Fruit fly (Drosophila melanogaster) whole organism, embryonic: ENCODE measurements around the gene eys.
A peak's percentile ranks its signal among the peaks of the same experiment; 100 is the strongest.

ENCODE experiments used
- Aef1 ChIP-seq: fragments of 200-800 bp; sonication (Bioruptor generic); IDR thresholded peaks from 3 replicates; pipeline ENCODE4 v1.3.6; 2022; ENCODE audit warnings: missing biosample characterization, missing genetic modification characterization
- BEAF-32 ChIP-seq: fragments of 200-800 bp; sonication (Bioruptor generic); optimal IDR thresholded peaks from 3 replicates; lab custom pipeline; 2017; ENCODE audit warnings: missing biosample characterization, missing genetic modification characterization, mild to moderate bottlenecking, moderate library complexity, missing genetic modification reagents
- CG10431 ChIP-seq: fragments of 200-800 bp; sonication (Bioruptor generic); optimal IDR thresholded peaks from 3 replicates; lab custom pipeline; 2018; ENCODE audit warnings: missing biosample characterization, mild to moderate bottlenecking, missing genetic modification characterization
- CG10565 ChIP-seq: fragments of 200-800 bp; sonication (Bioruptor generic); optimal IDR thresholded peaks from 3 replicates; lab custom pipeline; 2016; ENCODE audit warnings: missing biosample characterization, mild to moderate bottlenecking, missing genetic modification characterization
- CG10654 ChIP-seq: fragments of 200-800 bp; sonication (Bioruptor generic); optimal IDR thresholded peaks from 2 replicates; lab custom pipeline; 2016; ENCODE audit warnings: missing biosample characterization, missing genetic modification characterization
- CG11560 ChIP-seq: fragments of 200-800 bp; sonication (Bioruptor generic); IDR thresholded peaks from 3 replicates; pipeline ENCODE4 v1.3.6; 2022; ENCODE audit warnings: missing biosample characterization, missing genetic modification characterization
- CG12155 ChIP-seq: fragments of 200-800 bp; sonication (Bioruptor generic); optimal IDR thresholded peaks from 3 replicates; lab custom pipeline; 2016; ENCODE audit warnings: missing biosample characterization, missing genetic modification characterization
- CG12219 ChIP-seq: fragments of 200-800 bp; sonication (Bioruptor generic); optimal IDR thresholded peaks from 3 replicates; lab custom pipeline; 2018; ENCODE audit warnings: missing biosample characterization, mild to moderate bottlenecking, missing genetic modification characterization
- CG13775 ChIP-seq: fragments of 200-800 bp; sonication (Bioruptor generic); optimal IDR thresholded peaks from 3 replicates; lab custom pipeline; 2017; ENCODE audit warnings: missing biosample characterization, mild to moderate bottlenecking, missing genetic modification characterization
- CG15011 ChIP-seq: fragments of 200-800 bp; sonication (Bioruptor generic); optimal IDR thresholded peaks from 3 replicates; lab custom pipeline; 2018; ENCODE audit warnings: missing biosample characterization, mild to moderate bottlenecking, missing genetic modification characterization
- CG17385 ChIP-seq: fragments of 200-800 bp; sonication (Bioruptor generic); optimal IDR thresholded peaks from 3 replicates; lab custom pipeline; 2018; ENCODE audit warnings: missing biosample characterization, mild to moderate bottlenecking, missing genetic modification characterization
- CG31224 ChIP-seq: fragments of 200-800 bp; sonication (Bioruptor generic); IDR thresholded peaks from 2 replicates; pipeline ENCODE4 v1.3.6; 2022; ENCODE audit warnings: missing biosample characterization, missing genetic modification characterization
- CG32767 ChIP-seq: fragments of 200-800 bp; sonication (Bioruptor generic); IDR thresholded peaks from 2 replicates; pipeline ENCODE4 v1.3.6; 2022; ENCODE audit warnings: missing biosample characterization, missing genetic modification characterization
- CG32772 ChIP-seq: fragments of 200-800 bp; sonication (Bioruptor generic); IDR thresholded peaks from 2 replicates; pipeline ENCODE4 v1.3.6; 2022; ENCODE audit warnings: missing biosample characterization, missing genetic modification characterization
- CG33557 ChIP-seq: fragments of 200-800 bp; sonication (Bioruptor generic); optimal IDR thresholded peaks from 2 replicates; lab custom pipeline; 2019; ENCODE audit warnings: missing biosample characterization, mild to moderate bottlenecking, missing genetic modification characterization, moderate library complexity
- CG43689 ChIP-seq: fragments of 200-800 bp; sonication (Bioruptor generic); IDR thresholded peaks from 2 replicates; pipeline ENCODE4 v1.3.6; 2022; ENCODE audit warnings: missing biosample characterization, missing genetic modification characterization
- CG7745 ChIP-seq: fragments of 200-800 bp; sonication (Bioruptor generic); optimal IDR thresholded peaks from 2 replicates; lab custom pipeline; 2018; ENCODE audit warnings: missing biosample characterization, mild to moderate bottlenecking, missing genetic modification characterization, moderate library complexity
- CG7786 ChIP-seq: fragments of 200-800 bp; sonication (Bioruptor generic); optimal IDR thresholded peaks from 2 replicates; lab custom pipeline; 2016; ENCODE audit warnings: missing biosample characterization, missing genetic modification characterization
- CG7839 ChIP-seq: fragments of 200-800 bp; sonication (Bioruptor generic); optimal IDR thresholded peaks from 3 replicates; lab custom pipeline; 2018; ENCODE audit warnings: missing biosample characterization, mild to moderate bottlenecking, missing genetic modification characterization, moderate library complexity
- CG8281 ChIP-seq: fragments of 200-800 bp; sonication (Bioruptor generic); optimal IDR thresholded peaks from 2 replicates; lab custom pipeline; 2018; ENCODE audit warnings: missing biosample characterization, mild to moderate bottlenecking, missing genetic modification characterization, moderate library complexity
- CG9817 ChIP-seq: fragments of 200-800 bp; sonication (Bioruptor generic); optimal IDR thresholded peaks from 2 replicates; lab custom pipeline; 2018; ENCODE audit warnings: missing biosample characterization, mild to moderate bottlenecking, missing genetic modification characterization, moderate library complexity
- Dp ChIP-seq: fragments of 200-800 bp; sonication (Bioruptor generic); optimal IDR thresholded peaks from 2 replicates; lab custom pipeline; 2018; ENCODE audit warnings: missing biosample characterization, mild to moderate bottlenecking, missing genetic modification characterization, moderate library complexity
- Drgx ChIP-seq: fragments of 200-800 bp; sonication (Bioruptor generic); IDR thresholded peaks from 2 replicates; pipeline ENCODE4 v1.3.6; 2022; ENCODE audit warnings: missing biosample characterization, missing genetic modification characterization
- Ets97D ChIP-seq: fragments of 200-800 bp; sonication (Bioruptor generic); optimal IDR thresholded peaks from 3 replicates; lab custom pipeline; 2016; ENCODE audit warnings: missing biosample characterization, missing genetic modification characterization
- Fer1 ChIP-seq: fragments of 200-800 bp; sonication (Bioruptor generic); optimal IDR thresholded peaks from 2 replicates; lab custom pipeline; 2017; ENCODE audit warnings: missing biosample characterization, mild to moderate bottlenecking, missing genetic modification characterization
- Fer2 ChIP-seq: fragments of 200-800 bp; sonication (Bioruptor generic); optimal IDR thresholded peaks from 2 replicates; lab custom pipeline; 2018; ENCODE audit warnings: missing biosample characterization, mild to moderate bottlenecking, missing genetic modification characterization, moderate library complexity
- Hsf ChIP-seq: fragments of 200-800 bp; sonication (Bioruptor generic); optimal IDR thresholded peaks from 3 replicates; lab custom pipeline; 2016; ENCODE audit warnings: missing biosample characterization, missing genetic modification characterization
- Lhr ChIP-seq: fragments of 200-800 bp; sonication (Bioruptor generic); optimal IDR thresholded peaks from 3 replicates; lab custom pipeline; 2017; ENCODE audit warnings: mild to moderate bottlenecking, missing biosample characterization, missing genetic modification reagents, missing genetic modification characterization
- Max ChIP-seq: fragments of 200-800 bp; sonication (Bioruptor generic); optimal IDR thresholded peaks from 2 replicates; lab custom pipeline; 2016; ENCODE audit warnings: missing biosample characterization, mild to moderate bottlenecking, missing genetic modification characterization
- Six4 ChIP-seq: fragments of 200-800 bp; sonication (Bioruptor generic); optimal IDR thresholded peaks from 2 replicates; lab custom pipeline; 2016; ENCODE audit warnings: missing biosample characterization, missing genetic modification characterization
- Sox102F ChIP-seq: fragments of 200-800 bp; sonication (Bioruptor generic); optimal IDR thresholded peaks from 2 replicates; lab custom pipeline; 2018; ENCODE audit warnings: missing biosample characterization, mild to moderate bottlenecking, missing genetic modification characterization, moderate library complexity
- Trl ChIP-seq, 3 experiments: fragments of >200 bp in 2 of 3; fragments of 200-800 bp in 1 of 3; sonication (Bioruptor generic) in 1 of 3; optimal IDR thresholded peaks; 2 replicates in 1 of 3; 3 replicates in 2 of 3; lab custom pipeline; 2016 to 2017; ENCODE audit warnings: missing biosample characterization in 1 of 3, missing genetic modification characterization in 1 of 3
- bbx ChIP-seq: fragments of 200-800 bp; sonication (Bioruptor generic); IDR thresholded peaks from 2 replicates; pipeline ENCODE4 v1.3.6; 2022; ENCODE audit warnings: missing biosample characterization, missing genetic modification characterization; ENCODE audit not compliant: partially characterized antibody
- da ChIP-seq: fragments of 200-800 bp; sonication (Bioruptor generic); optimal IDR thresholded peaks from 2 replicates; lab custom pipeline; 2016; ENCODE audit warnings: missing biosample characterization, missing genetic modification characterization
- dmrt99B ChIP-seq: fragments of 200-800 bp; sonication (Bioruptor generic); optimal IDR thresholded peaks from 2 replicates; lab custom pipeline; 2018; ENCODE audit warnings: missing biosample characterization, mild to moderate bottlenecking, missing genetic modification characterization, moderate library complexity
- exex ChIP-seq: fragments of 200-800 bp; sonication (Bioruptor generic); optimal IDR thresholded peaks from 4 replicates; lab custom pipeline; 2018; ENCODE audit warnings: missing biosample characterization, mild to moderate bottlenecking, missing genetic modification characterization, moderate library complexity
- eyg ChIP-seq: fragments of 200-800 bp; sonication (Bioruptor generic); optimal IDR thresholded peaks from 3 replicates; lab custom pipeline; 2016; ENCODE audit warnings: missing biosample characterization, missing genetic modification characterization
- her ChIP-seq: fragments of 200-800 bp; sonication (Bioruptor generic); optimal IDR thresholded peaks from 2 replicates; lab custom pipeline; 2016; ENCODE audit warnings: missing biosample characterization, missing genetic modification characterization
- jumu ChIP-seq: fragments of 200-800 bp; sonication (Bioruptor generic); optimal IDR thresholded peaks from 3 replicates; lab custom pipeline; 2016; ENCODE audit warnings: missing biosample characterization, missing genetic modification characterization
- pnt ChIP-seq: fragments of 200-800 bp; sonication (Bioruptor generic); optimal IDR thresholded peaks from 3 replicates; lab custom pipeline; 2016; ENCODE audit warnings: missing biosample characterization, missing genetic modification characterization
- ranshi ChIP-seq: fragments of 200-800 bp; sonication (Bioruptor generic); IDR thresholded peaks from 2 replicates; pipeline ENCODE4 v1.3.6; 2022; ENCODE audit warnings: missing biosample characterization, missing genetic modification characterization
- salm ChIP-seq: fragments of 200-800 bp; sonication (Bioruptor generic); optimal IDR thresholded peaks from 2 replicates; lab custom pipeline; 2018; ENCODE audit warnings: missing biosample characterization, mild to moderate bottlenecking, missing genetic modification characterization
- slp2 ChIP-seq: fragments of 200-800 bp; sonication (Bioruptor generic); optimal IDR thresholded peaks from 2 replicates; lab custom pipeline; 2016; ENCODE audit warnings: missing biosample characterization, missing genetic modification characterization
- sna ChIP-seq: fragments of 200-800 bp; sonication (Bioruptor generic); IDR thresholded peaks from 2 replicates; pipeline ENCODE4 v1.3.6; 2022; ENCODE audit warnings: missing biosample characterization, missing genetic modification characterization; ENCODE audit not compliant: partially characterized antibody
- sr ChIP-seq: fragments of 200-800 bp; sonication (Bioruptor generic); IDR thresholded peaks from 3 replicates; pipeline ENCODE4 v1.3.6; 2022; ENCODE audit warnings: missing biosample characterization, missing genetic modification characterization
- ssp ChIP-seq: fragments of 200-800 bp; sonication (Bioruptor generic); IDR thresholded peaks from 2 replicates; pipeline ENCODE4 v1.3.6; 2022; ENCODE audit warnings: missing biosample characterization, missing genetic modification characterization
- tup ChIP-seq: fragments of 200-800 bp; sonication (Bioruptor generic); optimal IDR thresholded peaks from 2 replicates; lab custom pipeline; 2016; ENCODE audit warnings: missing biosample characterization, mild to moderate bottlenecking, missing genetic modification characterization, moderate library complexity
- twi ChIP-seq: fragments of 200-800 bp; optimal IDR thresholded peaks from 2 replicates; lab custom pipeline; 2019; ENCODE audit warnings: missing biosample characterization, mild to moderate bottlenecking, missing genetic modification characterization, moderate library complexity

The eys gene

dm6 chr2L:2375655-2376417, 64.4 kb downstream of the eys start, which contains the start of gene Atxn7 (continued):
- TF ChIP-seq salm (tag; lab: Kevin White, UChicago) (peak; percentile 76), CG12155 (GFP tag; lab: Kevin White, UChicago) (peak; percentile 99), CG17385 (GFP tag; lab: Kevin White, UChicago) (peak; percentile 78), CG10654 (peak; percentile 15), CG15011 (GFP tag; lab: Kevin White, UChicago) (peak; percentile 28), tup (GFP tag; lab: Kevin White, UChicago) (no peak), Fer2 (peak; percentile 41), Trl (optimal IDR thresholded peaks at IDR 0.05; lab: Kevin White, UChicago) (no peak), Trl (GFP tag; optimal IDR thresholded peaks at IDR 0.05; lab: Kevin White, UChicago) (peak; percentile 52), ranshi (GFP tag; lab: Robert Waterston, UW) (peak; percentile 55; the same call in 1 of the 2 replicates), exex (tag; lab: Kevin White, UChicago) (peak; percentile 53), CG8281 (tag; lab: Kevin White, UChicago) (no peak), Fer1 (peak; percentile 65), her (no peak), Sox102F (peak; percentile 40), CG13775 (GFP tag; lab: Kevin White, UChicago) (peak; percentile 73), ssp (GFP tag; lab: Robert Waterston, UW) (no peak; the same call in 1 of the 2 replicates), Ets97D (GFP tag; lab: Kevin White, UChicago) (peak; percentile 99), dmrt99B (tag; lab: Kevin White, UChicago) (peak; percentile 56), BEAF-32 (peak; percentile 95), Aef1 (GFP tag; lab: Robert Waterston, UW) (peak; percentile 80), CG7786 (GFP tag; lab: Kevin White, UChicago) (peak; percentile 24), Max (GFP tag; lab: Kevin White, UChicago) (peak; percentile 37), twi (tag; lab: Kevin White, UChicago) (peak; percentile 34), Hsf (GFP tag; lab: Kevin White, UChicago) (peak; percentile 74), CG31224 (GFP tag; lab: Robert Waterston, UW) (no peak; the same call in 1 of the 2 replicates), sr (peak; percentile 78), CG7839 (tag; lab: Kevin White, UChicago) (peak; percentile 54), CG7745 (peak; percentile 99), Six4 (GFP tag; lab: Kevin White, UChicago) (no peak), CG33557 (GFP tag; lab: Kevin White, UChicago) (peak; percentile 63), Drgx (0 out of 2 replicates have a peak, but pooled peaks have one; percentile 17), pnt (GFP tag; lab: Kevin White, UChicago) (no peak), Dp (peak; percentile 29), jumu (GFP tag; lab: Kevin White, UChicago) (no peak), CG32772 (GFP tag; lab: Robert Waterston, UW) (peak; percentile 30; the same call in 1 of the 2 replicates), CG12219 (peak; percentile 77), CG11560 (peak; percentile 22; the same call in 1 of the 3 replicates), CG43689 (no peak), eyg (peak; percentile 61), CG9817 (peak; percentile 65), sna (peak; percentile 82), CG32767 (GFP tag; lab: Robert Waterston, UW) (0 out of 2 replicates have a peak, but pooled peaks have one; percentile 25), bbx (peak; percentile 99), CG10565 (no peak), Lhr (GFP tag; lab: Kevin White, UChicago) (peak; percentile 69), da (GFP tag; lab: Kevin White, UChicago) (peak; percentile 77), slp2 (GFP tag; lab: Kevin White, UChicago) (peak; percentile 55), CG10431 (GFP tag; lab: Kevin White, UChicago) (peak; percentile 82)
